Worm (Caenorhabditis elegans): ENCODE measurements around the gene F43C11.6.

DNA sequence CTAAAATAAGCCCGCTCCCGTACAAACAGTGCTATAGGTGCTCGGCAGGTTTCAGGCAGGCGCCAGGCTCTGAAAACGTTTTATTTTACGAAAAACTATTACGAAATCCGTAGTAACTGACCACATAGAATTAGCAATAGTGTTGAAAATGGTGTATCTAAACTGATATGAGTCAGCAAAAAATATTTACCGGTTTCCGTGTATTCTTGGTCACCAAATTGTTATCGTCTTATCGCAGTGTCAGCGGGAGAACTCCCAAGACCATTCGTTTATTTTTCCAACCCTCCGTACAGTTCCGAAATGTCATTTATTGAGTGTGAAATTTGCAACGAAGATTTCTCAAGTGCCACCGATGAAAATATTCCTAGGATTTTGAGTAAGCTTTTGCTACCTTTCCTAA is 10.0 kb upstream of the F43C11.6 start, which contains the start of gene F43C11.8:
- TF ChIP-seq snpc-4 (tag; optimal IDR thresholded peaks at IDR 0.05) = no peak
- TF ChIP-seq ztf-11 (tag; optimal IDR thresholded peaks at IDR 0.05) = no peak
- TF ChIP-seq F26F4.8 (GFP tag; conservative IDR thresholded peaks at IDR 0.05) = no peak
- TF ChIP-seq nhr-25 (tag; optimal IDR thresholded peaks at IDR 0.05; ENCODE audit: borderline replicate concordance, insufficient read depth) = no peak
- no peak for TF ChIP-seq mdl-1 (tag; optimal IDR thresholded peaks at IDR 0.05)
- TF ChIP-seq nhr-28 (tag; optimal IDR thresholded peaks at IDR 0.05) = no peak
- no peak for TF ChIP-seq lin-39 (tag; optimal IDR thresholded peaks at IDR 0.05)
- TF ChIP-seq pha-4 (GFP tag; IDR thresholded peaks at IDR 0.05) = no peak
- TF ChIP-seq pha-4 (tag; optimal IDR thresholded peaks at IDR 0.05) = no peak
- TF ChIP-seq hmg-1.1 (GFP tag; IDR thresholded peaks at IDR 0.05) = no peak
- no peak for TF ChIP-seq lsy-2 (tag; optimal IDR thresholded peaks at IDR 0.05)
- no peak for TF ChIP-seq nhr-10 (tag; optimal IDR thresholded peaks at IDR 0.05)
- no peak for TF ChIP-seq ceh-82 (tag; optimal IDR thresholded peaks at IDR 0.05)
- TF ChIP-seq pqm-1 (tag; optimal IDR thresholded peaks at IDR 0.05) = no peak

Measured in whole organism, L4 larva.